Comparison of ENCODE assay signal across 6 worm cellular contexts in the genomic region with DNA sequence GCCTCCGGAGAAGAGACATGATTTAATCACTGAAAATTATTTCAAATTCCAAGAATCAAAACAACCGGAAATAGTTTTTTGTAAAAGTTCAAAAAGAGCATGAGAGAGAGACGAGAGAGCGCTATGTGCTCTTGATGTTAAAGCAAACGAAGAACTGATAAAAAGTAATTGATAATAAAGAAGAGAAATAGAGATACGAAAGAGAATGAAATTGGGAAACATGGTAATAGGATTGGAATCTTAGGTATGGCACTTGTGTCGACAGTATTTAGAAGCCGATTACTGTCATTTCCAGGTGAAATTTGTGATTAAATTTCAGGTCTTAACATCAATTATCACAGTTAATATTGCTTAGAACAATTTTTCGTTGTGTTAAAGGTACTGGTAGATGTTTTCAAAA.
A peak's percentile ranks its signal among the peaks of the same experiment; 100 is the strongest.
TF ChIP-seq lines count a peak whose summit lies in the region.

A gene (minus strand): TSS at position 29 of the 400 bp plus-strand sequence.

TF ChIP-seq in whole organism, L1 larva, 84 proteins besides CTCF, POLR2A, EP300 and RAD21:
- TF ChIP-seq pag-3 (tag; optimal IDR thresholded peaks at IDR 0.05; lab: Kevin White, UChicago; ENCODE audit: borderline replicate concordance, insufficient read depth), result no peak
- TF ChIP-seq elt-2 (tag; optimal IDR thresholded peaks at IDR 0.05; lab: Kevin White, UChicago), result peak; percentile 65
- no peak for TF ChIP-seq pax-3 (tag; optimal IDR thresholded peaks at IDR 0.05; lab: Kevin White, UChicago)
- TF ChIP-seq lin-35 (GFP tag; optimal IDR thresholded peaks at IDR 0.05; lab: Kevin White, UChicago), result no peak
- no peak for TF ChIP-seq elt-3 (tag; optimal IDR thresholded peaks at IDR 0.05; lab: Kevin White, UChicago)
- TF ChIP-seq unc-98 (GFP tag; IDR thresholded peaks at IDR 0.05; lab: Robert Waterston, UW), result no peak
- no peak for TF ChIP-seq hlh-17 (GFP tag; optimal IDR thresholded peaks at IDR 0.05; lab: Kevin White, UChicago; ENCODE audit: borderline replicate concordance)
- TF ChIP-seq hpl-2 (GFP tag; optimal IDR thresholded peaks at IDR 0.05; lab: Kevin White, UChicago), result no peak

TF ChIP-seq in whole organism, L2 larva, 48 proteins besides CTCF, POLR2A, EP300 and RAD21:
- peak; percentile 92 for TF ChIP-seq fos-1 (tag; optimal IDR thresholded peaks at IDR 0.05; lab: Kevin White, UChicago)
- TF ChIP-seq lin-39 (tag; optimal IDR thresholded peaks at IDR 0.05; lab: Kevin White, UChicago), result no peak

TF ChIP-seq in whole organism, L3 larva, 47 proteins besides CTCF, POLR2A, EP300 and RAD21:
- TF ChIP-seq elt-2 (tag; optimal IDR thresholded peaks at IDR 0.05; lab: Kevin White, UChicago), result peak; percentile 87
- peak; percentile 78 for TF ChIP-seq pqm-1 (tag; optimal IDR thresholded peaks at IDR 0.05; lab: Kevin White, UChicago)
- no peak for TF ChIP-seq daf-12 (tag; optimal IDR thresholded peaks at IDR 0.05; lab: Kevin White, UChicago)
- TF ChIP-seq R02D3.7 (tag; optimal IDR thresholded peaks at IDR 0.05; lab: Kevin White, UChicago), result no peak

TF ChIP-seq in whole organism, L4 larva, 104 proteins besides CTCF, POLR2A, EP300 and RAD21 (continues in another document):
- TF ChIP-seq Y75B8A.6 (GFP tag; IDR thresholded peaks at IDR 0.05; lab: Robert Waterston, UW) (no peak), ceh-62 (tag; optimal IDR thresholded peaks at IDR 0.05; lab: Kevin White, UChicago) (no peak), cey-2 (tag; optimal IDR thresholded peaks at IDR 0.05; lab: Kevin White, UChicago; ENCODE audit: borderline replicate concordance, insufficient read depth) (no peak), spr-1 (tag; optimal IDR thresholded peaks at IDR 0.05; lab: Kevin White, UChicago) (no peak), tra-1 (GFP tag; IDR thresholded peaks at IDR 0.05; lab: Robert Waterston, UW) (peak; percentile 58; the same call in 1 of the 2 replicates), pha-4 (GFP tag; IDR thresholded peaks at IDR 0.05; lab: Robert Waterston, UW) (no peak), pha-4 (tag; optimal IDR thresholded peaks at IDR 0.05; lab: Kevin White, UChicago) (no peak), lin-39 (tag; optimal IDR thresholded peaks at IDR 0.05; lab: Kevin White, UChicago) (no peak), lin-15B (tag; optimal IDR thresholded peaks at IDR 0.05; lab: Kevin White, UChicago) (no peak), daf-8 (GFP tag; IDR thresholded peaks at IDR 0.05; lab: Robert Waterston, UW) (no peak), dve-1 (tag; optimal IDR thresholded peaks at IDR 0.05; lab: Kevin White, UChicago; ENCODE audit: insufficient read depth) (peak; percentile 47), dmd-6 (GFP tag; IDR thresholded peaks at IDR 0.05; lab: Robert Waterston, UW) (peak; percentile 73), daf-19 (GFP tag; conservative IDR thresholded peaks at IDR 0.05; lab: Robert Waterston, UW) (no peak), hlh-11 (tag; optimal IDR thresholded peaks at IDR 0.05; lab: Kevin White, UChicago) (peak; percentile 41), nhr-111 (GFP tag; optimal IDR thresholded peaks at IDR 0.05; lab: Kevin White, UChicago) (no peak), attf-4 (tag; optimal IDR thresholded peaks at IDR 0.05; lab: Kevin White, UChicago) (no peak), hlh-30 (tag; optimal IDR thresholded peaks at IDR 0.05; lab: Kevin White, UChicago; ENCODE audit: insufficient read depth) (no peak), nhr-28 (tag; optimal IDR thresholded peaks at IDR 0.05; lab: Kevin White, UChicago) (peak; percentile 57), unc-62 (GFP tag; optimal IDR thresholded peaks at IDR 0.05 in 1 of 2; lab: Kevin White, UChicago) (peak in 1 of 2 experiments; percentile 37), unc-62 (tag; optimal IDR thresholded peaks at IDR 0.05; lab: Kevin White, UChicago) (no peak), daf-16 (GFP tag; optimal IDR thresholded peaks at IDR 0.05; lab: Kevin White, UChicago) (no peak), daf-16 (tag; optimal IDR thresholded peaks at IDR 0.05; lab: Kevin White, UChicago) (peak; percentile 40), pqm-1 (tag; optimal IDR thresholded peaks at IDR 0.05; lab: Kevin White, UChicago) (peak; percentile 62), sdz-12 (GFP tag; optimal IDR thresholded peaks at IDR 0.05; lab: Kevin White, UChicago) (no peak)

TF ChIP-seq in whole organism, late embryonic, 69 proteins besides CTCF, POLR2A, EP300 and RAD21:
- no peak for TF ChIP-seq che-1 (tag; optimal IDR thresholded peaks at IDR 0.05; lab: Kevin White, UChicago)
- TF ChIP-seq elt-4 (tag; optimal IDR thresholded peaks at IDR 0.05; lab: Kevin White, UChicago), result no peak
- no peak for TF ChIP-seq unc-55 (GFP tag; optimal IDR thresholded peaks at IDR 0.05; lab: Kevin White, UChicago)
- TF ChIP-seq elt-2 (tag; optimal IDR thresholded peaks at IDR 0.05; lab: Kevin White, UChicago), result peak; percentile 64
- TF ChIP-seq ceh-22 (tag; optimal IDR thresholded peaks at IDR 0.05; lab: Kevin White, UChicago), result no peak
- TF ChIP-seq pha-2 (tag; optimal IDR thresholded peaks at IDR 0.05; lab: Kevin White, UChicago), result no peak
- TF ChIP-seq ttx-3 (tag; optimal IDR thresholded peaks at IDR 0.05; lab: Kevin White, UChicago), result no peak

TF ChIP-seq in whole organism, young adult, 124 proteins besides CTCF, POLR2A, EP300 and RAD21:
- TF ChIP-seq nhr-120 (GFP tag; IDR thresholded peaks at IDR 0.05; lab: Robert Waterston, UW), result no peak
- peak; percentile 82 for TF ChIP-seq nhr-80 (tag; optimal IDR thresholded peaks at IDR 0.05; lab: Kevin White, UChicago)
